Fruit fly (Drosophila melanogaster) whole organism, embryonic: Measurements from ENCODE around the gene CG15877.

Experiments
- ATbp ChIP-seq: fragments of 200-800 bp; sonication (Bioruptor generic); optimal IDR thresholded peaks from 2 replicates; lab custom pipeline; 2017; ENCODE audit warnings: missing biosample characterization, mild to moderate bottlenecking, missing genetic modification characterization, missing genetic modification reagents
- Aef1 ChIP-seq: fragments of 200-800 bp; sonication (Bioruptor generic); IDR thresholded peaks from 3 replicates; pipeline ENCODE4 v1.3.6; 2022; ENCODE audit warnings: missing biosample characterization, missing genetic modification characterization
- CG1024 ChIP-seq: fragments of 200-800 bp; sonication (Bioruptor generic); IDR thresholded peaks from 2 replicates; pipeline ENCODE4 v1.3.6; 2022; ENCODE audit warnings: missing biosample characterization, missing genetic modification characterization
- CG11085 ChIP-seq: fragments of 200-800 bp; sonication (Bioruptor generic); IDR thresholded peaks from 2 replicates; pipeline ENCODE4 v1.3.6; 2022; ENCODE audit warnings: missing biosample characterization, missing genetic modification characterization
- CG12071 ChIP-seq: fragments of 200-800 bp; sonication (Bioruptor generic); optimal IDR thresholded peaks from 3 replicates; lab custom pipeline; 2018; ENCODE audit warnings: missing biosample characterization, mild to moderate bottlenecking, missing genetic modification characterization
- CG13123 ChIP-seq: fragments of 200-800 bp; sonication (Bioruptor generic); optimal IDR thresholded peaks from 2 replicates; lab custom pipeline; 2016; ENCODE audit warnings: missing biosample characterization, missing genetic modification characterization
- CG13424 ChIP-seq: fragments of 200-800 bp; sonication (Bioruptor generic); optimal IDR thresholded peaks from 2 replicates; lab custom pipeline; 2019; ENCODE audit warnings: missing biosample characterization, mild to moderate bottlenecking, missing genetic modification characterization, moderate library complexity
- CG1603 ChIP-seq: fragments of 200-800 bp; sonication (Bioruptor generic); optimal IDR thresholded peaks from 2 replicates; lab custom pipeline; 2019; ENCODE audit warnings: missing biosample characterization, mild to moderate bottlenecking, missing genetic modification characterization, moderate library complexity
- CG17385 ChIP-seq: fragments of 200-800 bp; sonication (Bioruptor generic); optimal IDR thresholded peaks from 3 replicates; lab custom pipeline; 2018; ENCODE audit warnings: missing biosample characterization, mild to moderate bottlenecking, missing genetic modification characterization
- CG17612 ChIP-seq: fragments of 200-800 bp; sonication (Bioruptor generic); IDR thresholded peaks from 2 replicates; pipeline ENCODE4 v1.3.6; 2022; ENCODE audit warnings: missing biosample characterization, missing genetic modification characterization
- CG30403 ChIP-seq: fragments of 200-800 bp; sonication (Bioruptor generic); optimal IDR thresholded peaks from 3 replicates; lab custom pipeline; 2016; ENCODE audit warnings: missing biosample characterization, missing genetic modification characterization
- CG43689 ChIP-seq: fragments of 200-800 bp; sonication (Bioruptor generic); IDR thresholded peaks from 2 replicates; pipeline ENCODE4 v1.3.6; 2022; ENCODE audit warnings: missing biosample characterization, missing genetic modification characterization
- CG4424 ChIP-seq: fragments of 200-800 bp; sonication (Bioruptor generic); optimal IDR thresholded peaks from 3 replicates; lab custom pipeline; 2016; ENCODE audit warnings: missing biosample characterization, missing genetic modification characterization
- CG6272 ChIP-seq: fragments of 200-800 bp; sonication (Bioruptor generic); IDR thresholded peaks from 2 replicates; pipeline ENCODE4 v1.3.6; 2022; ENCODE audit warnings: missing biosample characterization, missing genetic modification characterization
- CG6791 ChIP-seq: fragments of 200-800 bp; sonication (Bioruptor generic); IDR thresholded peaks from 3 replicates; pipeline ENCODE4 v1.3.6; 2022; ENCODE audit warnings: missing biosample characterization, missing genetic modification characterization; ENCODE audit not compliant: partially characterized antibody
- CG7271 ChIP-seq: fragments of 200-800 bp; sonication (Bioruptor generic); optimal IDR thresholded peaks from 2 replicates; lab custom pipeline; 2018; ENCODE audit warnings: missing biosample characterization, mild to moderate bottlenecking, missing genetic modification characterization, moderate library complexity
- CG7786 ChIP-seq: fragments of 200-800 bp; sonication (Bioruptor generic); optimal IDR thresholded peaks from 2 replicates; lab custom pipeline; 2016; ENCODE audit warnings: missing biosample characterization, missing genetic modification characterization
- CG7839 ChIP-seq: fragments of 200-800 bp; sonication (Bioruptor generic); optimal IDR thresholded peaks from 3 replicates; lab custom pipeline; 2018; ENCODE audit warnings: missing biosample characterization, mild to moderate bottlenecking, missing genetic modification characterization, moderate library complexity
- CG8478 ChIP-seq: fragments of >200 bp; optimal IDR thresholded peaks from 2 replicates; lab custom pipeline; 2018
- CG9727 ChIP-seq: fragments of 200-800 bp; sonication (Bioruptor generic); optimal IDR thresholded peaks from 3 replicates; lab custom pipeline; 2017; ENCODE audit warnings: missing biosample characterization, mild to moderate bottlenecking, missing genetic modification characterization
- CG9817 ChIP-seq: fragments of 200-800 bp; sonication (Bioruptor generic); optimal IDR thresholded peaks from 2 replicates; lab custom pipeline; 2018; ENCODE audit warnings: missing biosample characterization, mild to moderate bottlenecking, missing genetic modification characterization, moderate library complexity
- CkIIα-i1 ChIP-seq: fragments of 200-800 bp; sonication (Bioruptor generic); IDR thresholded peaks from 2 replicates; pipeline ENCODE4 v1.3.6; 2022; ENCODE audit warnings: missing biosample characterization, missing genetic modification characterization
- CoRest ChIP-seq: fragments of 200-800 bp; sonication (Bioruptor generic); optimal IDR thresholded peaks from 3 replicates; lab custom pipeline; 2018; ENCODE audit warnings: missing biosample characterization, mild to moderate bottlenecking, missing genetic modification characterization, moderate library complexity
- CrebB ChIP-seq: fragments of 200-800 bp; sonication (Bioruptor generic); optimal IDR thresholded peaks from 3 replicates; lab custom pipeline; 2018; ENCODE audit warnings: missing biosample characterization, mild to moderate bottlenecking, missing genetic modification characterization
- Med ChIP-seq: fragments of 200-800 bp; sonication (Bioruptor generic); peaks from one replicate; lab custom pipeline; 2016; ENCODE audit warnings: missing biosample characterization, missing genetic modification characterization, mild to moderate bottlenecking, inconsistent platforms, moderate library complexity
- NC2α ChIP-seq: fragments of 200-800 bp; sonication (Bioruptor generic); optimal IDR thresholded peaks from 2 replicates; lab custom pipeline; 2016; ENCODE audit warnings: missing biosample characterization, missing genetic modification characterization
- Rfx ChIP-seq: fragments of 200-800 bp; sonication (Bioruptor generic); IDR thresholded peaks from 2 replicates; pipeline ENCODE4 v1.3.6; 2022; ENCODE audit warnings: missing biosample characterization, missing genetic modification characterization
- Stat92E ChIP-seq, 3 experiments: fragments of >200 bp in 2 of 3; fragments of 200-800 bp in 1 of 3; sonication (Bioruptor generic) in 1 of 3; optimal IDR thresholded peaks; 2 replicates each; lab custom pipeline; 2017 to 2019; ENCODE audit warnings: missing biosample characterization in 3 of 3, missing genetic modification characterization in 3 of 3, mild to moderate bottlenecking in 1 of 3, moderate library complexity in 1 of 3
- YL-1 ChIP-seq: fragments of 200-800 bp; sonication (Bioruptor generic); optimal IDR thresholded peaks from 3 replicates; lab custom pipeline; 2017; ENCODE audit warnings: missing biosample characterization, mild to moderate bottlenecking, missing genetic modification characterization
- ara ChIP-seq: fragments of 200-800 bp; sonication (Bioruptor generic); IDR thresholded peaks from 2 replicates; pipeline ENCODE4 v1.3.6; 2022; ENCODE audit warnings: missing biosample characterization, missing genetic modification characterization
- btn ChIP-seq: fragments of 200-800 bp; sonication (Bioruptor generic); optimal IDR thresholded peaks from 2 replicates; lab custom pipeline; 2016; ENCODE audit warnings: missing biosample characterization, missing genetic modification characterization
- dati ChIP-seq: fragments of 200-800 bp; sonication (Bioruptor generic); IDR thresholded peaks from 2 replicates; pipeline ENCODE4 v1.3.6; 2022; ENCODE audit warnings: missing biosample characterization, missing genetic modification characterization
- dm ChIP-seq: fragments of 200-800 bp; sonication (Bioruptor generic); optimal IDR thresholded peaks from 3 replicates; lab custom pipeline; 2016; ENCODE audit warnings: missing biosample characterization, missing genetic modification characterization
- ewg ChIP-seq: fragments of 200-800 bp; sonication (Bioruptor generic); optimal IDR thresholded peaks from 3 replicates; lab custom pipeline; 2017; ENCODE audit warnings: mild to moderate bottlenecking, missing biosample characterization, missing genetic modification reagents, missing genetic modification characterization
- ftz-f1 ChIP-seq: fragments of 200-800 bp; sonication (Bioruptor generic); optimal IDR thresholded peaks from 2 replicates; lab custom pipeline; 2016; ENCODE audit warnings: missing biosample characterization, missing genetic modification characterization
- hbn ChIP-seq: fragments of 200-800 bp; sonication (Bioruptor generic); IDR thresholded peaks from 2 replicates; pipeline ENCODE4 v1.3.6; 2022; ENCODE audit warnings: missing biosample characterization, missing genetic modification characterization; ENCODE audit not compliant: partially characterized antibody
- hkb ChIP-seq, 2 experiments: fragments of 200-800 bp in 1 of 2; fragments of >200 bp in 1 of 2; sonication (Bioruptor generic) in 1 of 2; IDR thresholded peaks in 1 of 2; optimal IDR thresholded peaks in 1 of 2; 2 replicates each; pipeline versions ENCODE4 v1.3.6 to Lab custom; 2017 to 2022; ENCODE audit warnings: missing biosample characterization in 1 of 2, missing genetic modification characterization in 1 of 2
- hth ChIP-seq: fragments of >200 bp; optimal IDR thresholded peaks from 2 replicates; lab custom pipeline; 2017; ENCODE audit warnings: inconsistent platforms
- ind ChIP-seq: fragments of 200-800 bp; sonication (Bioruptor generic); optimal IDR thresholded peaks from 3 replicates; lab custom pipeline; 2016; ENCODE audit warnings: missing biosample characterization, missing genetic modification characterization
- inv ChIP-seq: fragments of 200-800 bp; sonication (Bioruptor generic); IDR thresholded peaks from 2 replicates; pipeline ENCODE4 v1.3.6; 2022; ENCODE audit warnings: missing biosample characterization, missing genetic modification characterization; ENCODE audit not compliant: partially characterized antibody
- jing ChIP-seq: fragments of 200-800 bp; sonication (Bioruptor generic); optimal IDR thresholded peaks from 2 replicates; lab custom pipeline; 2018; ENCODE audit warnings: missing biosample characterization, mild to moderate bottlenecking, missing genetic modification characterization
- klu ChIP-seq: fragments of 200-800 bp; sonication (Bioruptor generic); IDR thresholded peaks from 2 replicates; pipeline ENCODE4 v1.3.6; 2022; ENCODE audit warnings: missing biosample characterization, missing genetic modification characterization
- lmd ChIP-seq: fragments of 200-800 bp; sonication (Bioruptor generic); IDR thresholded peaks from 2 replicates; pipeline ENCODE4 v1.3.6; 2022; ENCODE audit warnings: missing biosample characterization, missing genetic modification characterization
- nerfin-2 ChIP-seq: fragments of 200-800 bp; sonication (Bioruptor generic); IDR thresholded peaks from 2 replicates; pipeline ENCODE4 v1.3.6; 2022; ENCODE audit warnings: missing biosample characterization, missing genetic modification characterization; ENCODE audit not compliant: partially characterized antibody
- oc ChIP-seq: fragments of 200-800 bp; sonication (Bioruptor generic); optimal IDR thresholded peaks from 2 replicates; lab custom pipeline; 2018; ENCODE audit warnings: missing biosample characterization, mild to moderate bottlenecking, missing genetic modification characterization, moderate library complexity
- slp2 ChIP-seq: fragments of 200-800 bp; sonication (Bioruptor generic); optimal IDR thresholded peaks from 2 replicates; lab custom pipeline; 2016; ENCODE audit warnings: missing biosample characterization, missing genetic modification characterization
- stc ChIP-seq: fragments of 200-800 bp; sonication (Bioruptor generic); IDR thresholded peaks from 2 replicates; pipeline ENCODE4 v1.3.6; 2022; ENCODE audit warnings: missing biosample characterization, missing genetic modification characterization
- toy ChIP-seq: fragments of 200-800 bp; sonication (Bioruptor generic); IDR thresholded peaks from 2 replicates; pipeline ENCODE4 v1.3.6; 2022; ENCODE audit warnings: missing biosample characterization, missing genetic modification characterization
- unc-4 ChIP-seq: fragments of 200-800 bp; sonication (Bioruptor generic); IDR thresholded peaks from 2 replicates; pipeline ENCODE4 v1.3.6; 2022; ENCODE audit warnings: missing biosample characterization, missing genetic modification characterization; ENCODE audit not compliant: partially characterized antibody
- wek ChIP-seq: fragments of 200-800 bp; sonication (Bioruptor generic); optimal IDR thresholded peaks from 3 replicates; lab custom pipeline; 2018; ENCODE audit warnings: missing biosample characterization, mild to moderate bottlenecking, missing genetic modification characterization, moderate library complexity

Gene CG15877

DNA sequence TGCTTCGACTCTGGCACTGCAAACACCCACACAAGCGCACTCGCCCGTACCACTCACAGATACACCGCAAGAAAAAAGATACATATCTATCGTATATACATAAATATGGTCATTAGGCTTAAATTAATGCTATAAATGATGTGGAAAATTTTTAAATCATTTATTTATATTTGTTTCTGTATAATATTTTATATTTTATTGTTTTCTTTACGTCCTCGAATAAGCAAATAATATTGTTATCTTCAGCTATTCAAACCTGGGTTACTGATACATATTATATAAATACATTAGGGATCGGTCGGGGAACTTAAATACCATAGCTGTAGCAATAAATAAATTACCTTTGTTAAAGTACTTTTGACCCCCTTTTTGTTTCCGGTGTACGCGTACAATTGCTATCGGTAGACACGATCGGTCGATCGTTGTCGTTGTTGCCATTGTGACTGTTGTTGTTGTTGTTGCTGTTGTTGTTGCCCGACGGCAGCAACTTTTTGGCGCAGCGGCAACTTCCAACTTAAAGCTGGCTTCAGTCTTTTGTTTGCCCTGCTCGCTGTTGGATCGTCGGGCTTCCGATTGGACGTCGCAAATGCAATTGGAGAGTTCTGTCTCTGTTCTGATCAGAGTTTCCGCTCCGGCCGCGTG is 40.2 kb upstream of the CG15877 start (continued):
- TF ChIP-seq Rfx (peak; percentile 21; the same call in 1 of the 2 replicates), CG6272 (GFP tag; lab: Robert Waterston, UW) (no peak), CG11085 (no peak), CG13123 (GFP tag; lab: Kevin White, UChicago) (peak; percentile 25), ftz-f1 (no peak), CG9817 (peak; percentile 61), CG7271 (tag; lab: Kevin White, UChicago) (no peak), CG1603 (tag; lab: Kevin White, UChicago) (peak; percentile 38), ara (GFP tag; lab: Robert Waterston, UW) (no peak), CG17385 (GFP tag; lab: Kevin White, UChicago) (peak; percentile 74), Med (GFP tag; lab: Kevin White, UChicago) (peak; percentile 51), CG43689 (0 out of 2 replicates have a peak, but pooled peaks have one; percentile 42), CG17612 (GFP tag; lab: Robert Waterston, UW) (no peak), btn (GFP tag; lab: Kevin White, UChicago) (no peak), unc-4 (GFP tag; lab: Robert Waterston, UW) (no peak), wek (GFP tag; lab: Kevin White, UChicago) (no peak), klu (peak; percentile 29; the same call in 1 of the 2 replicates), CG7786 (GFP tag; lab: Kevin White, UChicago) (peak; percentile 18), CG4424 (GFP tag; lab: Kevin White, UChicago) (peak; percentile 71), toy (GFP tag; lab: Robert Waterston, UW) (no peak), hkb (optimal IDR thresholded peaks at IDR 0.05; lab: Kevin White, UChicago) (no peak), hkb (GFP tag; IDR thresholded peaks at IDR 0.05; lab: Robert Waterston, UW) (peak; percentile 58; the same call in 1 of the 2 replicates), CG6791 (GFP tag; lab: Robert Waterston, UW) (no peak), CG30403 (GFP tag; lab: Kevin White, UChicago) (peak; percentile 78), ATbp (GFP tag; lab: Kevin White, UChicago) (peak; percentile 71), CG9727 (GFP tag; lab: Kevin White, UChicago) (peak; percentile 85), Aef1 (GFP tag; lab: Robert Waterston, UW) (peak; percentile 46; the same call in 2 of the 3 replicates), ewg (GFP tag; lab: Kevin White, UChicago) (peak; percentile 57), NC2α (GFP tag; lab: Kevin White, UChicago) (no peak), Stat92E (GFP tag; optimal IDR thresholded peaks at IDR 0.05; lab: Kevin White, UChicago) (peak in 1 of 3 experiments; percentile 68), slp2 (GFP tag; lab: Kevin White, UChicago) (no peak), lmd (GFP tag; lab: Robert Waterston, UW) (peak; percentile 65), inv (GFP tag; lab: Robert Waterston, UW) (no peak), jing (GFP tag; lab: Kevin White, UChicago) (peak; percentile 41), CkIIα-i1 (GFP tag; lab: Robert Waterston, UW) (no peak), hth (lab: Kevin White, UChicago) (no peak), CrebB (tag; lab: Kevin White, UChicago) (peak; percentile 32), CG1024 (GFP tag; lab: Robert Waterston, UW) (no peak), oc (tag; lab: Kevin White, UChicago) (no peak), CG8478 (lab: Kevin White, UChicago) (no peak), CG12071 (GFP tag; lab: Kevin White, UChicago) (peak; percentile 35), dm (GFP tag; lab: Kevin White, UChicago) (no peak), CG7839 (peak; percentile 87), hbn (no peak), nerfin-2 (no peak), stc (GFP tag; lab: Robert Waterston, UW) (peak; percentile 48; the same call in 1 of the 2 replicates), CoRest (peak; percentile 90), dati (no peak), ind (peak; percentile 69), CG13424 (tag; lab: Kevin White, UChicago) (peak; percentile 87), YL-1 (no peak)
